Fruit fly (Drosophila melanogaster) whole organism, embryonic: Measurements from ENCODE around the gene CG15170.
A peak's percentile ranks its signal among the peaks of the same experiment; 100 is the strongest.

Experiments
- Adf1 ChIP-seq: fragments of 200-800 bp; sonication (Bioruptor generic); IDR thresholded peaks from 2 replicates; pipeline ENCODE4 v1.3.6; 2022; ENCODE audit warnings: missing biosample characterization, missing genetic modification characterization
- CG1024 ChIP-seq: fragments of 200-800 bp; sonication (Bioruptor generic); IDR thresholded peaks from 2 replicates; pipeline ENCODE4 v1.3.6; 2022; ENCODE audit warnings: missing biosample characterization, missing genetic modification characterization
- CG10543 ChIP-seq: fragments of 200-800 bp; sonication (Bioruptor generic); optimal IDR thresholded peaks from 3 replicates; lab custom pipeline; 2017; ENCODE audit warnings: missing biosample characterization, mild to moderate bottlenecking, missing genetic modification characterization, moderate library complexity
- CG11504 ChIP-seq: fragments of 200-800 bp; sonication (Bioruptor generic); optimal IDR thresholded peaks from 3 replicates; lab custom pipeline; 2019; ENCODE audit warnings: missing biosample characterization, mild to moderate bottlenecking, missing genetic modification characterization, moderate library complexity
- CG11560 ChIP-seq: fragments of 200-800 bp; sonication (Bioruptor generic); IDR thresholded peaks from 3 replicates; pipeline ENCODE4 v1.3.6; 2022; ENCODE audit warnings: missing biosample characterization, missing genetic modification characterization
- CG12236 ChIP-seq: fragments of 200-800 bp; sonication (Bioruptor generic); optimal IDR thresholded peaks from 2 replicates; lab custom pipeline; 2016; ENCODE audit warnings: missing biosample characterization, missing genetic modification characterization
- CG12299 ChIP-seq: fragments of 200-800 bp; sonication (Bioruptor generic); optimal IDR thresholded peaks from 2 replicates; lab custom pipeline; 2018; ENCODE audit warnings: missing biosample characterization, mild to moderate bottlenecking, missing genetic modification characterization
- CG1233 ChIP-seq: fragments of 200-800 bp; sonication (Bioruptor generic); optimal IDR thresholded peaks from 4 replicates; lab custom pipeline; 2018; ENCODE audit warnings: missing biosample characterization, mild to moderate bottlenecking, missing genetic modification characterization
- CG12769 ChIP-seq: fragments of 200-800 bp; sonication (Bioruptor generic); optimal IDR thresholded peaks from 2 replicates; lab custom pipeline; 2019; ENCODE audit warnings: missing biosample characterization, mild to moderate bottlenecking, missing genetic modification characterization, moderate library complexity
- CG13775 ChIP-seq: fragments of 200-800 bp; sonication (Bioruptor generic); optimal IDR thresholded peaks from 3 replicates; lab custom pipeline; 2017; ENCODE audit warnings: missing biosample characterization, mild to moderate bottlenecking, missing genetic modification characterization
- CG13894 ChIP-seq: fragments of 200-800 bp; sonication (Bioruptor generic); optimal IDR thresholded peaks from 3 replicates; lab custom pipeline; 2018; ENCODE audit warnings: missing biosample characterization, mild to moderate bottlenecking, missing genetic modification characterization, moderate library complexity
- CG14014 ChIP-seq: fragments of 200-800 bp; sonication (Bioruptor generic); IDR thresholded peaks from 2 replicates; pipeline ENCODE4 v1.3.6; 2022; ENCODE audit warnings: missing biosample characterization, missing genetic modification characterization
- CG17186 ChIP-seq: fragments of 200-800 bp; sonication (Bioruptor generic); optimal IDR thresholded peaks from 3 replicates; lab custom pipeline; 2017; ENCODE audit warnings: missing biosample characterization, missing genetic modification reagents, missing genetic modification characterization
- CG17359 ChIP-seq: fragments of 200-800 bp; sonication (Bioruptor generic); optimal IDR thresholded peaks from 3 replicates; lab custom pipeline; 2018; ENCODE audit warnings: missing biosample characterization, mild to moderate bottlenecking, missing genetic modification characterization, moderate library complexity
- CG18011 ChIP-seq: fragments of 200-800 bp; sonication (Bioruptor generic); optimal IDR thresholded peaks from 2 replicates; lab custom pipeline; 2017; ENCODE audit warnings: missing biosample characterization, missing genetic modification characterization, mild to moderate bottlenecking, moderate library complexity, missing genotype
- CG18599 ChIP-seq: fragments of 200-800 bp; sonication (Bioruptor generic); optimal IDR thresholded peaks from 3 replicates; lab custom pipeline; 2017; ENCODE audit warnings: missing biosample characterization, missing genetic modification characterization, mild to moderate bottlenecking, moderate library complexity, missing genetic modification reagents
- CG31441 ChIP-seq: fragments of 200-800 bp; sonication (Bioruptor generic); IDR thresholded peaks from 2 replicates; pipeline ENCODE4 v1.3.6; 2022; ENCODE audit warnings: missing biosample characterization, missing genetic modification characterization
- CG32772 ChIP-seq: fragments of 200-800 bp; sonication (Bioruptor generic); IDR thresholded peaks from 2 replicates; pipeline ENCODE4 v1.3.6; 2022; ENCODE audit warnings: missing biosample characterization, missing genetic modification characterization
- CG4360 ChIP-seq: fragments of 200-800 bp; sonication (Bioruptor generic); IDR thresholded peaks from 2 replicates; pipeline ENCODE4 v1.3.6; 2022; ENCODE audit warnings: missing biosample characterization, missing genetic modification characterization
- CG5245 ChIP-seq: fragments of 200-800 bp; sonication (Bioruptor generic); optimal IDR thresholded peaks from 3 replicates; lab custom pipeline; 2016; ENCODE audit warnings: missing biosample characterization, missing genetic modification characterization
- CG6854 ChIP-seq: fragments of 200-800 bp; sonication (Bioruptor generic); optimal IDR thresholded peaks from 3 replicates; lab custom pipeline; 2017; ENCODE audit warnings: missing biosample characterization, mild to moderate bottlenecking, missing genetic modification characterization
- CG7372 ChIP-seq: fragments of 200-800 bp; sonication (Bioruptor generic); IDR thresholded peaks from 2 replicates; pipeline ENCODE4 v1.3.6; 2022; ENCODE audit warnings: missing biosample characterization, missing genetic modification characterization
- CG9215 ChIP-seq: fragments of 200-800 bp; sonication (Bioruptor generic); IDR thresholded peaks from 2 replicates; pipeline ENCODE4 v1.3.6; 2022; ENCODE audit warnings: missing biosample characterization, missing genetic modification characterization
- Dad ChIP-seq: fragments of 200-800 bp; sonication (Bioruptor generic); optimal IDR thresholded peaks from 3 replicates; lab custom pipeline; 2016; ENCODE audit warnings: missing biosample characterization, missing genetic modification characterization
- ERR ChIP-seq: fragments of 200-800 bp; sonication (Bioruptor generic); optimal IDR thresholded peaks from 2 replicates; lab custom pipeline; 2016; ENCODE audit warnings: missing biosample characterization, missing genetic modification characterization
- Fer1 ChIP-seq: fragments of 200-800 bp; sonication (Bioruptor generic); optimal IDR thresholded peaks from 2 replicates; lab custom pipeline; 2017; ENCODE audit warnings: missing biosample characterization, mild to moderate bottlenecking, missing genetic modification characterization
- Hey ChIP-seq: fragments of 200-800 bp; sonication (Bioruptor generic); optimal IDR thresholded peaks from 3 replicates; lab custom pipeline; 2018; ENCODE audit warnings: missing biosample characterization, mild to moderate bottlenecking, missing genetic modification characterization
- Hr51 ChIP-seq, 2 experiments: fragments of 200-800 bp; sonication (Bioruptor generic); optimal IDR thresholded peaks; 2 replicates in 1 of 2; 3 replicates in 1 of 2; lab custom pipeline; 2016 to 2018; ENCODE audit warnings: missing biosample characterization in 2 of 2, missing genetic modification characterization in 2 of 2, mild to moderate bottlenecking in 1 of 2, moderate library complexity in 1 of 2
- Med ChIP-seq: fragments of 200-800 bp; sonication (Bioruptor generic); peaks from one replicate; lab custom pipeline; 2016; ENCODE audit warnings: missing biosample characterization, missing genetic modification characterization, mild to moderate bottlenecking, inconsistent platforms, moderate library complexity
- NC2α ChIP-seq: fragments of 200-800 bp; sonication (Bioruptor generic); optimal IDR thresholded peaks from 2 replicates; lab custom pipeline; 2016; ENCODE audit warnings: missing biosample characterization, missing genetic modification characterization
- Oli ChIP-seq: fragments of 200-800 bp; sonication (Bioruptor generic); optimal IDR thresholded peaks from 2 replicates; lab custom pipeline; 2018; ENCODE audit warnings: missing biosample characterization, mild to moderate bottlenecking, missing genetic modification characterization, moderate library complexity
- Rfx ChIP-seq: fragments of 200-800 bp; sonication (Bioruptor generic); IDR thresholded peaks from 2 replicates; pipeline ENCODE4 v1.3.6; 2022; ENCODE audit warnings: missing biosample characterization, missing genetic modification characterization
- abd-A ChIP-seq: fragments of 200-800 bp; sonication (Bioruptor generic); optimal IDR thresholded peaks from 3 replicates; lab custom pipeline; 2019; ENCODE audit warnings: missing biosample characterization, mild to moderate bottlenecking, missing genetic modification characterization, moderate library complexity
- crol ChIP-seq: fragments of 200-800 bp; sonication (Bioruptor generic); IDR thresholded peaks from 2 replicates; pipeline ENCODE4 v1.3.6; 2022; ENCODE audit warnings: missing biosample characterization, missing genetic modification characterization
- dpn ChIP-seq, 2 experiments: fragments of 200-800 bp; sonication (Bioruptor generic); optimal IDR thresholded peaks; 3 replicates each; lab custom pipeline; 2016; ENCODE audit warnings: missing biosample characterization in 2 of 2, missing genetic modification characterization in 2 of 2
- dysf ChIP-seq: fragments of 200-800 bp; sonication (Bioruptor generic); IDR thresholded peaks from 3 replicates; pipeline ENCODE4 v1.3.6; 2022; ENCODE audit warnings: missing biosample characterization, missing genetic modification characterization
- fd96Cb ChIP-seq: fragments of 200-800 bp; sonication (Bioruptor generic); optimal IDR thresholded peaks from 2 replicates; lab custom pipeline; 2018; ENCODE audit warnings: missing biosample characterization, mild to moderate bottlenecking, missing genetic modification characterization, moderate library complexity
- hb ChIP-seq: fragments of 200-800 bp; sonication (Bioruptor generic); IDR thresholded peaks from 3 replicates; pipeline ENCODE4 v1.3.6; 2022; ENCODE audit warnings: missing biosample characterization, missing genetic modification characterization; ENCODE audit not compliant: partially characterized antibody
- kni ChIP-seq: fragments of 200-800 bp; sonication (Bioruptor generic); optimal IDR thresholded peaks from 3 replicates; lab custom pipeline; 2017; ENCODE audit warnings: mild to moderate bottlenecking, missing biosample characterization, missing genetic modification reagents, missing genetic modification characterization
- nom ChIP-seq: fragments of 200-800 bp; sonication (Bioruptor generic); optimal IDR thresholded peaks from 2 replicates; lab custom pipeline; 2017; ENCODE audit warnings: missing biosample characterization, missing genetic modification characterization, mild to moderate bottlenecking, moderate library complexity, missing genetic modification reagents
- phol ChIP-seq: fragments of 200-800 bp; sonication (Bioruptor generic); optimal IDR thresholded peaks from 3 replicates; lab custom pipeline; 2018; ENCODE audit warnings: missing biosample characterization, mild to moderate bottlenecking, missing genetic modification characterization, moderate library complexity
- psq ChIP-seq: fragments of 200-800 bp; sonication (Bioruptor generic); optimal IDR thresholded peaks from 2 replicates; lab custom pipeline; 2017; ENCODE audit warnings: missing biosample characterization, missing genetic modification characterization
- row ChIP-seq: fragments of 200-800 bp; sonication (Bioruptor generic); IDR thresholded peaks from 3 replicates; pipeline ENCODE4 v1.3.6; 2022; ENCODE audit warnings: missing biosample characterization, missing genetic modification characterization
- sd ChIP-seq: fragments of 200-800 bp; sonication (Bioruptor generic); optimal IDR thresholded peaks from 3 replicates; lab custom pipeline; 2018; ENCODE audit warnings: missing biosample characterization, mild to moderate bottlenecking, missing genetic modification characterization, moderate library complexity
- slbo ChIP-seq: fragments of 200-800 bp; sonication (Bioruptor generic); IDR thresholded peaks from 2 replicates; pipeline ENCODE4 v1.3.6; 2022; ENCODE audit warnings: missing biosample characterization, missing genetic modification characterization
- sqz ChIP-seq: fragments of 200-800 bp; sonication (Bioruptor generic); optimal IDR thresholded peaks from 3 replicates; lab custom pipeline; 2018; ENCODE audit warnings: missing biosample characterization, mild to moderate bottlenecking, missing genetic modification characterization
- sug ChIP-seq: fragments of 200-800 bp; optimal IDR thresholded peaks from 2 replicates; lab custom pipeline; 2019; ENCODE audit warnings: missing biosample characterization, mild to moderate bottlenecking, missing genetic modification characterization, moderate library complexity
- tio ChIP-seq: fragments of 200-800 bp; sonication (Bioruptor generic); optimal IDR thresholded peaks from 2 replicates; lab custom pipeline; 2017; ENCODE audit warnings: missing biosample characterization, missing genetic modification characterization, inconsistent platforms
- tup ChIP-seq: fragments of 200-800 bp; sonication (Bioruptor generic); optimal IDR thresholded peaks from 2 replicates; lab custom pipeline; 2016; ENCODE audit warnings: missing biosample characterization, mild to moderate bottlenecking, missing genetic modification characterization, moderate library complexity

The CG15170 gene

DNA sequence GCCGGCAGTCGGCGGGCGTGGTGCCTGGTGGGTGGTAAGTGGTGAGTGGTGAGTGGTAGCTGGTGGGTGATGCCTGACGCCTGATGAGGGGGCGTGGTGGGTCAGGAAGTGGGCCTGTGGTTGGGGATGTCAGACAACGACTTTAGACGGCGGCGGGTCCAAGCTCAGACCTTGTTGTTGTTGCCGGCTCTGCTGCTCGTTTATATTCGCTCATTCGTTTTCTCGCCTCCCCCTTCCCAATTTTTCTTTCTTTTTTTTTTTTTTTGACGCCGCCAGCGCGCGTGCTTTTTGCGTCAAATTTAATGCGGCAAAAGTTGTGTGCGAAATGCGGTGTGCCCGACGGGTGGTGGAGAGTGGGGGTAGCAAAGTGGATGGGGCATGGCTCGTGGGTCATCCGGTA is 29.6 kb upstream of the CG15170 start:
- TF ChIP-seq hb (GFP tag; lab: Robert Waterston, UW): no peak
- TF ChIP-seq psq: no peak
- peak; percentile 38; the same call in 1 of the 2 replicates for TF ChIP-seq crol (GFP tag; lab: Robert Waterston, UW)
- peak; percentile 34 for TF ChIP-seq CG10543 (GFP tag; lab: Kevin White, UChicago)
- peak; percentile 96 for TF ChIP-seq abd-A
- TF ChIP-seq CG7372 (GFP tag; lab: Robert Waterston, UW): no peak
- TF ChIP-seq Adf1 (GFP tag; lab: Robert Waterston, UW): peak; percentile 66; the same call in 1 of the 2 replicates
- TF ChIP-seq Hey: peak; percentile 89
- peak; percentile 1 for TF ChIP-seq Fer1 (GFP tag; lab: Kevin White, UChicago)
- TF ChIP-seq Med (GFP tag; lab: Kevin White, UChicago): peak; percentile 49
- TF ChIP-seq Hr51 (GFP tag; optimal IDR thresholded peaks at IDR 0.05; lab: Kevin White, UChicago): peak in 1 of 2 experiments; percentile 51
- TF ChIP-seq CG32772 (GFP tag; lab: Robert Waterston, UW): 0 out of 2 replicates have a peak, but pooled peaks have one; percentile 19
- TF ChIP-seq CG17359: peak; percentile 41
- TF ChIP-seq CG12236 (GFP tag; lab: Kevin White, UChicago): no peak
- peak; percentile 65 for TF ChIP-seq sqz (GFP tag; lab: Kevin White, UChicago)
- TF ChIP-seq dysf (GFP tag; lab: Robert Waterston, UW): 0 out of 3 replicates have a peak, but pooled peaks have one; percentile 3
- TF ChIP-seq CG13894: peak; percentile 25
- 0 out of 2 replicates have a peak, but pooled peaks have one; percentile 8 for TF ChIP-seq CG4360

DNA sequence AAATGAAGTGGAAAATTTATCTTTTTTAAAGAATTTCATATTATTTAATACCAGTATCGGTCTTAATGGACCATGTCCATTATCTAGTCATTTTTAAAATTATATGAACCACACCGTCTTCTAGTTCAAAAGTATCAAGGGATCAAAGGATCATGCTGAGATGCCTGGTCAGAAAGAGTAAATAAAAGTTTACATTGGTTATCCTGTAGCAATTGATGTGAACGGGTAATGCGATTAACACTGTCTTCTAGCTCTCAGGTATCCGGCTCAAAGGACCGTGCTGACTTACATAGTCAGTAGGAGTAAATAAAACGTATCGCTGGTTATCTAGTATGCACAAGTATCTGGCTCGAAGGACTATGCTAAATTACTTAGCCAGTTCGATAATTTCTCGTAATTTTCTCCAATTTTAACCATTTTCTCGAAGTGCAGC is 29.1 kb upstream of the CG15170 start:
- TF ChIP-seq row (peak; percentile 47; the same call in 2 of the 3 replicates), CG9215 (GFP tag; lab: Robert Waterston, UW) (peak; percentile 33; the same call in 1 of the 2 replicates), CG12769 (tag; lab: Kevin White, UChicago) (peak; percentile 3), CG11504 (tag; lab: Kevin White, UChicago) (peak; percentile 65), CG6854 (GFP tag; lab: Kevin White, UChicago) (peak; percentile 29), CG14014 (GFP tag; lab: Robert Waterston, UW) (no peak), CG1024 (GFP tag; lab: Robert Waterston, UW) (no peak), Rfx (GFP tag; lab: Robert Waterston, UW) (no peak), slbo (GFP tag; lab: Robert Waterston, UW) (peak; percentile 31; the same call in 1 of the 2 replicates), CG17186 (GFP tag; lab: Kevin White, UChicago) (no peak), CG1233 (GFP tag; lab: Kevin White, UChicago) (peak; percentile 37), phol (peak; percentile 31), tup (GFP tag; lab: Kevin White, UChicago) (no peak), CG5245 (GFP tag; lab: Kevin White, UChicago) (no peak), fd96Cb (tag; lab: Kevin White, UChicago) (peak; percentile 15), CG18011 (GFP tag; lab: Kevin White, UChicago) (no peak), CG12299 (tag; lab: Kevin White, UChicago) (no peak), Oli (tag; lab: Kevin White, UChicago) (peak; percentile 48), sd (tag; lab: Kevin White, UChicago) (no peak), CG31441 (GFP tag; lab: Robert Waterston, UW) (0 out of 2 replicates have a peak, but pooled peaks have one; percentile 30), kni (GFP tag; lab: Kevin White, UChicago) (no peak), dpn (GFP tag; optimal IDR thresholded peaks at IDR 0.05; lab: Kevin White, UChicago) (peak in 1 of 2 experiments; percentile 18), NC2α (GFP tag; lab: Kevin White, UChicago) (no peak), tio (GFP tag; lab: Kevin White, UChicago) (peak; percentile 47), nom (no peak), CG18599 (GFP tag; lab: Kevin White, UChicago) (peak; percentile 61), CG11560 (tag; lab: Robert Waterston, UW) (0 out of 3 replicates have a peak, but pooled peaks have one; percentile 42), Dad (GFP tag; lab: Kevin White, UChicago) (no peak), ERR (GFP tag; lab: Kevin White, UChicago) (no peak), sug (peak; percentile 29), CG13775 (GFP tag; lab: Kevin White, UChicago) (peak; percentile 35)
